Worm (Caenorhabditis elegans) whole organism, L1 larva: Measurements from ENCODE around the gene Y17G9A.3.

Source experiments
- C16A3.4 ChIP-seq: fragments of 150-350 bp; optimal IDR thresholded peaks from 2 replicates; lab custom pipeline; 2014; ENCODE audit warnings: missing biosample characterization, missing genetic modification characterization
- aha-1 ChIP-seq: fragments of 150-350 bp; optimal IDR thresholded peaks from 2 replicates; lab custom pipeline; 2014; ENCODE audit warnings: missing biosample characterization, missing genetic modification characterization
- dpl-1 ChIP-seq, 3 experiments: fragments of 150-350 bp in 2 of 3; sonication (generic microtip) in 1 of 3; optimal IDR thresholded peaks; 2 replicates each; lab custom pipeline; 2014 to 2017; ENCODE audit warnings: missing biosample characterization in 3 of 3, missing genetic modification characterization in 3 of 3, missing genetic modification reagents in 3 of 3
- efl-1 ChIP-seq, 4 experiments: fragments of 150-350 bp; optimal IDR thresholded peaks in 3 of 4; peaks in 1 of 4; 1 replicate in 1 of 4; 2 replicates in 3 of 4; lab custom pipeline; 2014; ENCODE audit warnings: missing biosample characterization in 2 of 4, missing genetic modification characterization in 2 of 4, missing genetic modification reagents in 2 of 4
- efl-3 ChIP-seq: fragments of 200-800 bp; sonication (Bioruptor generic); optimal IDR thresholded peaks from 2 replicates; lab custom pipeline; 2018; ENCODE audit warnings: mild to moderate bottlenecking, missing genetic modification characterization, missing compliant biosample characterization
- elt-2 ChIP-seq: sonication (generic microtip); optimal IDR thresholded peaks from 2 replicates; lab custom pipeline; 2016; ENCODE audit warnings: missing genetic modification characterization, mild to moderate bottlenecking, inconsistent platforms, missing compliant biosample characterization, missing genetic modification reagents
- ets-5 ChIP-seq: fragments of 200-800 bp; sonication (Bioruptor generic); IDR thresholded peaks from 2 replicates; pipeline ENCODE4 v1.3.6; 2022; ENCODE audit warnings: missing genetic modification characterization, missing compliant biosample characterization
- fkh-8 ChIP-seq: sonication (generic microtip); optimal IDR thresholded peaks from 2 replicates; lab custom pipeline; 2016; ENCODE audit warnings: mild to moderate bottlenecking, missing genetic modification characterization, missing compliant biosample characterization
- fos-1 ChIP-seq: fragments of 150-350 bp; optimal IDR thresholded peaks from 2 replicates; lab custom pipeline; 2014; ENCODE audit warnings: missing biosample characterization, missing genetic modification characterization
- hlh-4 ChIP-seq: sonication (generic microtip); optimal IDR thresholded peaks from 2 replicates; lab custom pipeline; 2016; ENCODE audit warnings: mild to moderate bottlenecking, missing genetic modification characterization, missing compliant biosample characterization
- jun-1 ChIP-seq: fragments of 150-350 bp; optimal IDR thresholded peaks from 2 replicates; lab custom pipeline; 2014; ENCODE audit warnings: missing biosample characterization, missing genetic modification reagents, missing genetic modification characterization
- lin-35 ChIP-seq, 2 experiments: fragments of 150-350 bp; optimal IDR thresholded peaks; 2 replicates each; lab custom pipeline; 2014; ENCODE audit warnings: missing biosample characterization in 2 of 2, missing genetic modification characterization in 2 of 2, missing genetic modification reagents in 2 of 2
- lin-39 ChIP-seq: fragments of 150-350 bp; optimal IDR thresholded peaks from 2 replicates; lab custom pipeline; 2014; ENCODE audit warnings: missing biosample characterization, missing genetic modification reagents, missing genetic modification characterization
- mab-9 ChIP-seq: fragments of 200-800 bp; sonication (Bioruptor generic); IDR thresholded peaks from 2 replicates; pipeline ENCODE4 v1.3.6; 2022; ENCODE audit warnings: missing genetic modification reagents, missing genetic modification characterization, missing compliant biosample characterization
- mdl-1 ChIP-seq, 2 experiments: fragments of 150-350 bp; optimal IDR thresholded peaks; 2 replicates each; lab custom pipeline; 2014 to 2017; ENCODE audit warnings: missing biosample characterization in 2 of 2, missing genetic modification characterization in 2 of 2, inconsistent platforms in 1 of 2
- nhr-237 ChIP-seq: fragments of 150-350 bp; optimal IDR thresholded peaks from 2 replicates; lab custom pipeline; 2014; ENCODE audit warnings: missing biosample characterization, missing genetic modification characterization
- snpc-4 ChIP-seq: fragments of 150-350 bp; optimal IDR thresholded peaks from 2 replicates; lab custom pipeline; 2014; ENCODE audit warnings: missing biosample characterization, missing genetic modification characterization
- sptf-1 ChIP-seq: fragments of 150-350 bp; optimal IDR thresholded peaks from 2 replicates; lab custom pipeline; 2014; ENCODE audit warnings: missing biosample characterization, missing genetic modification characterization
- sup-37 ChIP-seq: fragments of 200-800 bp; sonication (Bioruptor generic); optimal IDR thresholded peaks from 2 replicates; lab custom pipeline; 2018; ENCODE audit warnings: mild to moderate bottlenecking, missing genetic modification characterization, missing compliant biosample characterization
- swsn-7 ChIP-seq: sonication (generic microtip); optimal IDR thresholded peaks from 2 replicates; lab custom pipeline; 2016; ENCODE audit warnings: missing genetic modification characterization, missing compliant biosample characterization
- tbx-2 ChIP-seq: sonication (generic microtip); optimal IDR thresholded peaks from 2 replicates; lab custom pipeline; 2016; ENCODE audit warnings: missing genetic modification characterization, missing compliant biosample characterization
- tlp-1 ChIP-seq: fragments of 150-350 bp; optimal IDR thresholded peaks from 2 replicates; lab custom pipeline; 2014; ENCODE audit warnings: missing biosample characterization, missing genetic modification characterization
- unc-130 ChIP-seq: fragments of 150-350 bp; optimal IDR thresholded peaks from 2 replicates; lab custom pipeline; 2017; ENCODE audit warnings: missing biosample characterization, missing genetic modification characterization, inconsistent platforms
- unc-30 ChIP-seq: sonication (generic microtip); optimal IDR thresholded peaks from 2 replicates; lab custom pipeline; 2017; ENCODE audit warnings: missing biosample characterization, missing genetic modification characterization
- vab-15 ChIP-seq: sonication (generic microtip); optimal IDR thresholded peaks from 2 replicates; lab custom pipeline; 2017; ENCODE audit warnings: missing genotype, mild to moderate bottlenecking, missing genetic modification characterization, missing compliant biosample characterization
- zag-1 ChIP-seq: fragments of 150-350 bp; optimal IDR thresholded peaks from 2 replicates; lab custom pipeline; 2014; ENCODE audit warnings: missing biosample characterization, missing genetic modification characterization
- zip-4 ChIP-seq: fragments of 200-800 bp; sonication (Bioruptor generic); optimal IDR thresholded peaks from 2 replicates; lab custom pipeline; 2018; ENCODE audit warnings: mild to moderate bottlenecking, missing genetic modification characterization, moderate library complexity, missing compliant biosample characterization
- ztf-11 ChIP-seq, 2 experiments: sonication (generic microtip); optimal IDR thresholded peaks; 2 replicates each; lab custom pipeline; 2016 to 2017; ENCODE audit warnings: missing genetic modification characterization in 2 of 2, missing biosample characterization in 1 of 2, missing compliant biosample characterization in 1 of 2
- ztf-4 ChIP-seq: fragments of 150-350 bp; optimal IDR thresholded peaks from 2 replicates; lab custom pipeline; 2014; ENCODE audit warnings: missing biosample characterization, missing genetic modification characterization

Gene Y17G9A.3

ce11 chrIV:4829641-4830040, 28.8 kb downstream of the Y17G9A.3 start (continued):
- TF ChIP-seq sup-37 (GFP tag; lab: Kevin White, UChicago) (no peak), lin-39 (tag; lab: Kevin White, UChicago) (no peak)
- TF ChIP-seq, all 84 proteins: peak for 0

DNA sequence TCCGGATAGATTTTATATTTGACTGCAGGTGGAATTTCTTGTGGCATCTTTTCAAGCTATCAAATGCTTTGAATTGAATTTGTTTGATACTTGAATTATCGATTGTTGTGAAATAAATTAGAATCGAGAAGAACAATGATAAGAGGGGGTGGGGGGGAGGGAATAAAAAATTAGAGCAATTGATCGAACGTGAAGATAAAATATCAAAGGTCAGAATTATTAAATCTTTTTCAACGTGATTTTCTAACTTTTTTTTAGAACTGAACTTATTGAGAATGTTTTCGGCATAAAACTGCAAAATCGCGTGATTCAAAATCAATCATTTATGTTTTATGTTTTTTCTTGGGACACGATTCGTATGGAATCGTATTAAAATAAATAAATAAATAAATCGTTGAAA, 31.3 kb downstream of the Y17G9A.3 start, which contains the start of gene mpz-4:
Gene mpz-4 (minus strand): TSS at position 101 of the 400 bp plus-strand sequence.
- TF ChIP-seq dpl-1 (GFP tag; optimal IDR thresholded peaks at IDR 0.05; lab: Kevin White, UChicago) (no peak), mab-9 (GFP tag; lab: Robert Waterston, UW) (no peak), ets-5 (no peak), swsn-7 (tag; lab: Kevin White, UChicago) (no peak), fos-1 (tag; lab: Kevin White, UChicago) (no peak)

DNA sequence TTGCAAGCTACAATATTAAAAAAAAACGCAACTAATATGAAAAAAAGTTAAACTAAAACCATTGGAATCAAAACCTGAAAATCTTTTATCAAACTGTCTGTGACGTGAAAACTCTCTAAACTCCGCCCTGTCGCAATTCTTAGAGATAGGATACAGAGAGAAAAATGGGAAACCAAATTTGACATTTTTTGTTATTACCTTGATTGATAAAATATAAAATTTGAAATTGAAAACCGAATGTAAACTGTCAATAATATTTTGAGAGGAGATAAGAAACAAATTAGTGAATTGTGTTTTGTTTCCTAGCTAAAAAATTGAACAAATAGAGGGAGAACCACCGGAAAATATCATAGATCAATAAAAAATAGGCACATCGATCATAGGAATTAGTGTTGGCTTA, 36.6 kb downstream of the Y17G9A.3 start:
- TF ChIP-seq efl-1 (optimal IDR thresholded peaks at IDR 0.05; lab: Kevin White, UChicago): no peak
- peak in 1 of 2 experiments; percentile 54 for TF ChIP-seq efl-1 (GFP tag; optimal IDR thresholded peaks at IDR 0.05 in 1 of 2; lab: Kevin White, UChicago)
- TF ChIP-seq mdl-1 (tag; optimal IDR thresholded peaks at IDR 0.05; lab: Kevin White, UChicago): no peak
- TF ChIP-seq, all 84 proteins: peak for 1

DNA sequence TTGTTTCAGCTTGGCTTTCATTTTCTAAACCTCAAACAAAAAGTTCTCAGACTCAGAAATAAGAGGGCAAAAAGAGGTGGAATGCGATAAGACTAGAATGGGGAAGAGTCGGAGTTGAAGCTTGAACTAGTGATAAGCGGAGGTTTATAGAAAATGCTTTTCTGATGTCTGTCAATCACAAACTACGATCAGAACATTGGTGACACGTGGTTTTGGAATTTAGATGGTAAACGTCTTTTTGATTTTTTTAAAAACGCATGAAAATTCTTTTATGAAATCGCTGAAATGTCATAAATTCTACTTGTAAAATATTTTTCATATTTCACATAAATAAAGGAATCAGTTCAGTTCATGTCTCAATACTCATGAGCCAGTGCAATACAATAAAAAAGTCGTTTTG, 37.4 kb downstream of the Y17G9A.3 start, which contains the start of gene H06H21.8:
Gene H06H21.8 (minus strand): TSS at position 78 of the 400 bp plus-strand sequence.
- TF ChIP-seq fkh-8 (no peak), zag-1 (tag; lab: Kevin White, UChicago) (no peak), jun-1 (no peak), hlh-4 (tag; lab: Kevin White, UChicago) (no peak), efl-1 (optimal IDR thresholded peaks at IDR 0.05; lab: Kevin White, UChicago) (no peak), efl-1 (GFP tag; optimal IDR thresholded peaks at IDR 0.05 in 1 of 2; lab: Kevin White, UChicago) (peak in 1 of 2 experiments; percentile 76), nhr-237 (tag; lab: Kevin White, UChicago) (no peak), sptf-1 (tag; lab: Kevin White, UChicago) (no peak), lin-35 (GFP tag; optimal IDR thresholded peaks at IDR 0.05; lab: Kevin White, UChicago) (peak in 1 of 2 experiments; percentile 11), C16A3.4 (no peak), sup-37 (GFP tag; lab: Kevin White, UChicago) (no peak), elt-2 (tag; lab: Kevin White, UChicago) (peak; percentile 35), mab-9 (GFP tag; lab: Robert Waterston, UW) (no peak)

DNA sequence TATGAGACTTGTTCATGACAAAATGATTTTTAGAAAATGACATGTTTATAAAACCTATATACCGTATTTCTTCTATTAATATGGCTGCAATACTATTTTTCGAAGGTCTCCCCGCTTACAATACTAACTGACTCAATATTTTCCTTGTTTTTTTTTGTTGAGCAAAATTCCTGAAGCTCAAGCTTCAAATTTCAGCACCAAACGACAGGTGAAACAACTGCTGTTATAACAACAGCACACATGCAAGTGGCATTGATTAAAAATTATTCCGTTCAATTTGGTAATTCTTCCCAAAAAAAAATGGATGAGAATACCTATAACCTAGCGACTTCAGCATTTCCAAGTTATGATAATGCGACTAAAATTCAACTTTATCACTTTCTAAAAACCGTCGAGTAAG, 44.3 kb downstream of the Y17G9A.3 start, which contains the start of gene srw-94:
Gene srw-94 (plus strand): TSS at position 301 of the 400 bp plus-strand sequence.
- TF ChIP-seq vab-15 (tag; lab: Kevin White, UChicago) (no peak), tbx-2 (tag; lab: Kevin White, UChicago) (no peak), zip-4 (GFP tag; lab: Kevin White, UChicago) (no peak), nhr-237 (tag; lab: Kevin White, UChicago) (no peak), unc-30 (no peak), ztf-4 (no peak), efl-3 (GFP tag; lab: Kevin White, UChicago) (no peak), lin-39 (tag; lab: Kevin White, UChicago) (no peak), unc-130 (tag; lab: Kevin White, UChicago) (no peak), aha-1 (tag; lab: Kevin White, UChicago) (no peak), tlp-1 (tag; lab: Kevin White, UChicago) (no peak), zag-1 (tag; lab: Kevin White, UChicago) (no peak), snpc-4 (tag; lab: Kevin White, UChicago) (no peak), ztf-11 (tag; optimal IDR thresholded peaks at IDR 0.05; lab: Kevin White, UChicago) (no peak)

DNA sequence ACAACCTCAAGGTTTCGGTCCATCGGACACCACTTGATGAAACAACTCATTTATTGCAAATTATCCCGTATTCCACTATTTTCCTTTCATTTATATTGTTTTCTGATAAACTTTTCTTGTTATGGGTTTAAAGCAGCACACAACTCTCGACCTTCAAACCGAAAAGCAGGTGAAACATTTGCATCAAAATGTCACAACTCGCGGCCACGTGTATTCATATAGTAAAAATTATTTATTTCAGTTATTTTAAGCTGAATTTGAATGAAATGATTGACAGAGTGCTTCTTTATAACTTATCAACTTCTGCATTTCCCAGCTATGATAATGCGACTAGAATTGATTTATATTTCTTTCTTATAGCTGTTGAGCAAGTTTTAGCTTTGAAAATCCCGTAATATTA, 46.6 kb downstream of the Y17G9A.3 start, which contains the start of gene srw-95:
Gene srw-95 (plus strand): TSS at position 213 of the 400 bp plus-strand sequence.
- TF ChIP-seq fos-1 (tag; lab: Kevin White, UChicago) (no peak), efl-1 (optimal IDR thresholded peaks at IDR 0.05; lab: Kevin White, UChicago) (no peak), efl-1 (GFP tag; optimal IDR thresholded peaks at IDR 0.05 in 1 of 2; lab: Kevin White, UChicago) (peak in 1 of 2 experiments; percentile 83)
